Fruit fly (Drosophila melanogaster): ENCODE measurements around the gene Sec61gamma.

- TF ChIP-seq Myc (optimal IDR thresholded peaks at IDR 0.05) (no peak), psq (optimal IDR thresholded peaks at IDR 0.05) (no peak), insv (optimal IDR thresholded peaks at IDR 0.05) (no peak)
Measured at dm6 chrX:19675662-19676061, 32.5 kb downstream of the Sec61gamma start, which contains the start of gene et.
